Fruit fly (Drosophila melanogaster) S2 (cell line): ENCODE measurements around the gene Plc21C.

Experiments used
- CG8478 ChIP-seq: fragments of >200 bp; optimal IDR thresholded peaks from 2 replicates; lab custom pipeline; 2018
- CTCF ChIP-seq, 2 experiments: fragments of >200 bp; optimal IDR thresholded peaks; 2 replicates each; lab custom pipeline; 2018

- TF ChIP-seq CG8478 (lab: Kevin White, UChicago) = no peak
- TF ChIP-seq CTCF (optimal IDR thresholded peaks at IDR 0.05; lab: Kevin White, UChicago) = no peak
Measured at dm6 chr2L:368398-369008, 62.8 kb downstream of the Plc21C start.
